Fruit fly (Drosophila melanogaster) whole organism, embryonic: ENCODE data around the gene CG43448.
A peak's percentile ranks its signal among the peaks of the same experiment; 100 is the strongest.

Experiments used
- Adf1 ChIP-seq: fragments of 200-800 bp; sonication (Bioruptor generic); IDR thresholded peaks from 2 replicates; pipeline ENCODE4 v1.3.6; 2022; ENCODE audit warnings: missing biosample characterization, missing genetic modification characterization
- CG10147 ChIP-seq: fragments of 200-800 bp; sonication (Bioruptor generic); optimal IDR thresholded peaks from 2 replicates; lab custom pipeline; 2019; ENCODE audit warnings: missing biosample characterization, mild to moderate bottlenecking, missing genetic modification characterization, moderate library complexity
- CG10979 ChIP-seq: fragments of 200-800 bp; sonication (Bioruptor generic); optimal IDR thresholded peaks from 2 replicates; lab custom pipeline; 2018; ENCODE audit warnings: missing biosample characterization, mild to moderate bottlenecking, missing genetic modification characterization, moderate library complexity
- CG11504 ChIP-seq: fragments of 200-800 bp; sonication (Bioruptor generic); optimal IDR thresholded peaks from 3 replicates; lab custom pipeline; 2019; ENCODE audit warnings: missing biosample characterization, mild to moderate bottlenecking, missing genetic modification characterization, moderate library complexity
- CG12391 ChIP-seq: fragments of 200-800 bp; sonication (Bioruptor generic); optimal IDR thresholded peaks from 3 replicates; lab custom pipeline; 2018; ENCODE audit warnings: missing biosample characterization, mild to moderate bottlenecking, missing genetic modification characterization, moderate library complexity
- CG12769 ChIP-seq: fragments of 200-800 bp; sonication (Bioruptor generic); optimal IDR thresholded peaks from 2 replicates; lab custom pipeline; 2019; ENCODE audit warnings: missing biosample characterization, mild to moderate bottlenecking, missing genetic modification characterization, moderate library complexity
- CG13424 ChIP-seq: fragments of 200-800 bp; sonication (Bioruptor generic); optimal IDR thresholded peaks from 2 replicates; lab custom pipeline; 2019; ENCODE audit warnings: missing biosample characterization, mild to moderate bottlenecking, missing genetic modification characterization, moderate library complexity
- CG14965 ChIP-seq: fragments of 200-800 bp; sonication (Bioruptor generic); optimal IDR thresholded peaks from 2 replicates; lab custom pipeline; 2016; ENCODE audit warnings: missing biosample characterization, missing genetic modification characterization, borderline replicate concordance
- CG17568 ChIP-seq: fragments of 200-800 bp; sonication (Bioruptor generic); optimal IDR thresholded peaks from 2 replicates; lab custom pipeline; 2018; ENCODE audit warnings: missing biosample characterization, mild to moderate bottlenecking, missing genetic modification characterization, moderate library complexity
- CG2889 ChIP-seq: fragments of 200-800 bp; sonication (Bioruptor generic); IDR thresholded peaks from 3 replicates; pipeline ENCODE4 v1.3.6; 2022; ENCODE audit warnings: missing biosample characterization, missing genetic modification characterization
- CG31388 ChIP-seq: fragments of 200-800 bp; sonication (Bioruptor generic); optimal IDR thresholded peaks from 2 replicates; lab custom pipeline; 2016; ENCODE audit warnings: missing biosample characterization, missing genetic modification characterization
- CG32767 ChIP-seq: fragments of 200-800 bp; sonication (Bioruptor generic); IDR thresholded peaks from 2 replicates; pipeline ENCODE4 v1.3.6; 2022; ENCODE audit warnings: missing biosample characterization, missing genetic modification characterization
- CG34376 ChIP-seq: fragments of 200-800 bp; sonication (Bioruptor generic); optimal IDR thresholded peaks from 2 replicates; lab custom pipeline; 2018; ENCODE audit warnings: missing biosample characterization, mild to moderate bottlenecking, missing genetic modification characterization
- CG34422 ChIP-seq: fragments of 200-800 bp; sonication (Bioruptor generic); IDR thresholded peaks from 3 replicates; pipeline ENCODE4 v1.3.6; 2022; ENCODE audit warnings: missing biosample characterization, missing genetic modification characterization
- CG3995 ChIP-seq: fragments of 200-800 bp; sonication (Bioruptor generic); optimal IDR thresholded peaks from 3 replicates; lab custom pipeline; 2016; ENCODE audit warnings: missing biosample characterization, missing genetic modification characterization
- CG4424 ChIP-seq: fragments of 200-800 bp; sonication (Bioruptor generic); optimal IDR thresholded peaks from 3 replicates; lab custom pipeline; 2016; ENCODE audit warnings: missing biosample characterization, missing genetic modification characterization
- CG6683 ChIP-seq: fragments of 200-800 bp; sonication (Bioruptor generic); optimal IDR thresholded peaks from 2 replicates; lab custom pipeline; 2017; ENCODE audit warnings: missing biosample characterization, mild to moderate bottlenecking, missing genetic modification characterization, missing genetic modification reagents
- CG7357 ChIP-seq: fragments of 200-800 bp; sonication (Bioruptor generic); IDR thresholded peaks from 3 replicates; pipeline ENCODE4 v1.3.6; 2022; ENCODE audit warnings: missing biosample characterization, missing genetic modification characterization
- CG7556 ChIP-seq: fragments of 200-800 bp; sonication (Bioruptor generic); optimal IDR thresholded peaks from 2 replicates; lab custom pipeline; 2017; ENCODE audit warnings: missing biosample characterization, mild to moderate bottlenecking, missing genetic modification characterization
- CG7839 ChIP-seq: fragments of 200-800 bp; sonication (Bioruptor generic); optimal IDR thresholded peaks from 3 replicates; lab custom pipeline; 2018; ENCODE audit warnings: missing biosample characterization, mild to moderate bottlenecking, missing genetic modification characterization, moderate library complexity
- CG8765 ChIP-seq: fragments of 200-800 bp; sonication (Bioruptor generic); IDR thresholded peaks from 2 replicates; pipeline ENCODE4 v1.3.6; 2022; ENCODE audit warnings: missing biosample characterization, missing genetic modification characterization
- D19A ChIP-seq: fragments of 200-800 bp; optimal IDR thresholded peaks from 3 replicates; lab custom pipeline; 2019; ENCODE audit warnings: missing biosample characterization, mild to moderate bottlenecking, missing genetic modification characterization, moderate library complexity
- Dbx ChIP-seq: fragments of 200-800 bp; sonication (Bioruptor generic); IDR thresholded peaks from 3 replicates; pipeline ENCODE4 v1.3.6; 2022; ENCODE audit warnings: missing biosample characterization, missing genetic modification characterization
- Dip3 ChIP-seq: fragments of 200-800 bp; sonication (Bioruptor generic); optimal IDR thresholded peaks from 3 replicates; lab custom pipeline; 2016; ENCODE audit warnings: missing biosample characterization, missing genetic modification characterization
- E2f2 ChIP-seq: fragments of 200-800 bp; sonication (Bioruptor generic); IDR thresholded peaks from 2 replicates; pipeline ENCODE4 v1.3.6; 2022; ENCODE audit warnings: missing biosample characterization, missing genetic modification characterization
- Ets65A ChIP-seq: fragments of 200-800 bp; sonication (Bioruptor generic); peaks from one replicate; lab custom pipeline; 2016; ENCODE audit warnings: missing biosample characterization, missing genetic modification characterization
- Hr51 ChIP-seq, 2 experiments: fragments of 200-800 bp; sonication (Bioruptor generic); optimal IDR thresholded peaks; 2 replicates in 1 of 2; 3 replicates in 1 of 2; lab custom pipeline; 2016 to 2018; ENCODE audit warnings: missing biosample characterization in 2 of 2, missing genetic modification characterization in 2 of 2, mild to moderate bottlenecking in 1 of 2, moderate library complexity in 1 of 2
- Mrtf ChIP-seq: fragments of 200-800 bp; sonication (Bioruptor generic); IDR thresholded peaks from 3 replicates; pipeline ENCODE4 v1.3.6; 2022; ENCODE audit warnings: missing biosample characterization, missing genetic modification characterization
- Nf-YB ChIP-seq: fragments of 200-800 bp; sonication (Bioruptor generic); optimal IDR thresholded peaks from 3 replicates; lab custom pipeline; 2019; ENCODE audit warnings: missing biosample characterization, mild to moderate bottlenecking, missing genetic modification characterization, moderate library complexity
- Opbp ChIP-seq: fragments of 200-800 bp; sonication (Bioruptor generic); IDR thresholded peaks from 3 replicates; pipeline ENCODE4 v1.3.6; 2022; ENCODE audit warnings: missing biosample characterization, missing genetic modification characterization; ENCODE audit not compliant: partially characterized antibody
- Spps ChIP-seq: fragments of 200-800 bp; sonication (Bioruptor generic); optimal IDR thresholded peaks from 2 replicates; lab custom pipeline; 2018; ENCODE audit warnings: missing biosample characterization, mild to moderate bottlenecking, missing genetic modification characterization
- cato ChIP-seq: fragments of 200-800 bp; sonication (Bioruptor generic); optimal IDR thresholded peaks from 2 replicates; lab custom pipeline; 2016; ENCODE audit warnings: missing biosample characterization, missing genetic modification characterization, borderline replicate concordance
- danr ChIP-seq: fragments of 200-800 bp; sonication (Bioruptor generic); IDR thresholded peaks from 2 replicates; pipeline ENCODE4 v1.3.6; 2022; ENCODE audit warnings: missing biosample characterization, missing genetic modification characterization
- en ChIP-seq: fragments of 200-800 bp; sonication (Bioruptor generic); optimal IDR thresholded peaks from 2 replicates; lab custom pipeline; 2016; ENCODE audit warnings: missing biosample characterization, missing genetic modification characterization
- gro ChIP-seq: fragments of 200-800 bp; sonication (Bioruptor generic); optimal IDR thresholded peaks from 2 replicates; lab custom pipeline; 2016; ENCODE audit warnings: missing biosample characterization, missing genetic modification characterization
- insv ChIP-seq, 2 experiments: fragments of 200-800 bp; sonication (Bioruptor generic); optimal IDR thresholded peaks; 3 replicates each; lab custom pipeline; 2016 to 2018; ENCODE audit warnings: missing biosample characterization in 2 of 2, missing genetic modification characterization in 2 of 2
- jing ChIP-seq: fragments of 200-800 bp; sonication (Bioruptor generic); optimal IDR thresholded peaks from 2 replicates; lab custom pipeline; 2018; ENCODE audit warnings: missing biosample characterization, mild to moderate bottlenecking, missing genetic modification characterization
- lab ChIP-seq: fragments of 200-800 bp; sonication (Bioruptor generic); optimal IDR thresholded peaks from 3 replicates; lab custom pipeline; 2017; ENCODE audit warnings: missing biosample characterization, missing genetic modification characterization, mild to moderate bottlenecking, moderate library complexity, missing genetic modification reagents
- mirr ChIP-seq: fragments of 200-800 bp; sonication (Bioruptor generic); optimal IDR thresholded peaks from 3 replicates; lab custom pipeline; 2018; ENCODE audit warnings: missing biosample characterization, mild to moderate bottlenecking, missing genetic modification characterization
- mld ChIP-seq: fragments of 200-800 bp; sonication (Bioruptor generic); IDR thresholded peaks from 3 replicates; pipeline ENCODE4 v1.3.6; 2022; ENCODE audit warnings: missing biosample characterization, missing genetic modification characterization; ENCODE audit not compliant: partially characterized antibody
- p53 ChIP-seq: fragments of 200-800 bp; sonication (Bioruptor generic); optimal IDR thresholded peaks from 2 replicates; lab custom pipeline; 2016; ENCODE audit warnings: missing biosample characterization, missing genetic modification characterization
- pan ChIP-seq, 4 experiments: fragments of >200 bp in 3 of 4; fragments of 200-800 bp in 1 of 4; sonication (Bioruptor generic) in 1 of 4; optimal IDR thresholded peaks in 3 of 4; IDR thresholded peaks in 1 of 4; 2 replicates each; pipeline versions ENCODE4 v1.3.6 to Lab custom; 2017 to 2022; ENCODE audit warnings: missing biosample characterization in 2 of 4, missing genetic modification characterization in 2 of 4, mixed read lengths in 1 of 4
- pzg ChIP-seq: fragments of 200-800 bp; sonication (Bioruptor generic); optimal IDR thresholded peaks from 3 replicates; lab custom pipeline; 2018; ENCODE audit warnings: missing biosample characterization, mild to moderate bottlenecking, missing genetic modification characterization, moderate library complexity
- sens ChIP-seq: fragments of 200-800 bp; sonication (Bioruptor generic); peaks from one replicate; lab custom pipeline; 2016; ENCODE audit warnings: missing biosample characterization, missing genetic modification characterization
- sens-2 ChIP-seq: fragments of 200-800 bp; sonication (Bioruptor generic); IDR thresholded peaks from 2 replicates; pipeline ENCODE4 v1.3.6; 2022; ENCODE audit warnings: missing biosample characterization, missing genetic modification characterization
- sna ChIP-seq: fragments of 200-800 bp; sonication (Bioruptor generic); IDR thresholded peaks from 2 replicates; pipeline ENCODE4 v1.3.6; 2022; ENCODE audit warnings: missing biosample characterization, missing genetic modification characterization; ENCODE audit not compliant: partially characterized antibody
- twi ChIP-seq: fragments of 200-800 bp; optimal IDR thresholded peaks from 2 replicates; lab custom pipeline; 2019; ENCODE audit warnings: missing biosample characterization, mild to moderate bottlenecking, missing genetic modification characterization, moderate library complexity
- zen2 ChIP-seq: fragments of 200-800 bp; sonication (Bioruptor generic); IDR thresholded peaks from 3 replicates; pipeline ENCODE4 v1.3.6; 2022; ENCODE audit warnings: missing biosample characterization, missing genetic modification characterization; ENCODE audit not compliant: partially characterized antibody

CG43448 gene

dm6 chr3R:30276482-30277282 is 39.1 kb upstream of the CG43448 start (continued):
- peak; percentile 61 for TF ChIP-seq CG11504 (tag; lab: Kevin White, UChicago)
- TF ChIP-seq insv (GFP tag; optimal IDR thresholded peaks at IDR 0.05; lab: Kevin White, UChicago): no peak
- TF ChIP-seq CG7357 (GFP tag; lab: Robert Waterston, UW): no peak
- no peak for TF ChIP-seq CG17568 (GFP tag; lab: Kevin White, UChicago)
- peak; percentile 42 for TF ChIP-seq mirr (GFP tag; lab: Kevin White, UChicago)
- peak; percentile 33 for TF ChIP-seq CG10979 (tag; lab: Kevin White, UChicago)
- peak; percentile 43 for TF ChIP-seq CG13424 (tag; lab: Kevin White, UChicago)
- peak; percentile 89 for TF ChIP-seq sens (GFP tag; lab: Kevin White, UChicago)
- TF ChIP-seq Mrtf (GFP tag; lab: Robert Waterston, UW): peak; percentile 56; the same call in 2 of the 3 replicates
- peak; percentile 6 for TF ChIP-seq en
- TF ChIP-seq Hr51 (GFP tag; optimal IDR thresholded peaks at IDR 0.05; lab: Kevin White, UChicago): peak; percentile 21 to 34
- TF ChIP-seq CG34376 (GFP tag; lab: Kevin White, UChicago): no peak
- TF ChIP-seq pzg (GFP tag; lab: Kevin White, UChicago): no peak
- no peak for TF ChIP-seq CG6683 (GFP tag; lab: Kevin White, UChicago)
- TF ChIP-seq twi (tag; lab: Kevin White, UChicago): peak; percentile 37
- TF ChIP-seq zen2: no peak
- peak; percentile 63 for TF ChIP-seq lab (GFP tag; lab: Kevin White, UChicago)
- no peak for TF ChIP-seq CG32767 (GFP tag; lab: Robert Waterston, UW)
- TF ChIP-seq sens-2 (GFP tag; lab: Robert Waterston, UW): peak; percentile 44; the same call in 1 of the 2 replicates
- no peak for TF ChIP-seq CG3995 (GFP tag; lab: Kevin White, UChicago)
- TF ChIP-seq CG2889 (GFP tag; lab: Robert Waterston, UW): no peak
- no peak for TF ChIP-seq CG8765 (GFP tag; lab: Robert Waterston, UW)
- no peak for TF ChIP-seq Dbx
- TF ChIP-seq cato: no peak
- TF ChIP-seq danr (GFP tag; lab: Robert Waterston, UW): no peak
- peak; percentile 77 for TF ChIP-seq Adf1 (GFP tag; lab: Robert Waterston, UW)
- no peak for TF ChIP-seq p53 (GFP tag; lab: Kevin White, UChicago)
- TF ChIP-seq gro (GFP tag; lab: Kevin White, UChicago): no peak
- TF ChIP-seq Ets65A (GFP tag; lab: Kevin White, UChicago): peak; percentile 35
- TF ChIP-seq Spps (tag; lab: Kevin White, UChicago): peak; percentile 32
- TF ChIP-seq CG34422 (GFP tag; lab: Robert Waterston, UW): peak; percentile 71; the same call in 2 of the 3 replicates
- 0 out of 3 replicates have a peak, but pooled peaks have one; percentile 36 for TF ChIP-seq mld (GFP tag; lab: Robert Waterston, UW)
- peak; percentile 54 for TF ChIP-seq CG4424
- TF ChIP-seq CG14965 (GFP tag; lab: Kevin White, UChicago): no peak
- peak; percentile 56 for TF ChIP-seq sna
- TF ChIP-seq CG7839 (tag; lab: Kevin White, UChicago): peak; percentile 38
- TF ChIP-seq CG31388: no peak
- TF ChIP-seq CG12769 (tag; lab: Kevin White, UChicago): peak; percentile 37
- TF ChIP-seq Dip3: no peak
- TF ChIP-seq D19A (tag; lab: Kevin White, UChicago): peak; percentile 76
- TF ChIP-seq E2f2 (GFP tag; lab: Robert Waterston, UW): peak; percentile 11; the same call in 1 of the 2 replicates
- no peak for TF ChIP-seq Opbp
- TF ChIP-seq CG12391 (tag; lab: Kevin White, UChicago): peak; percentile 26
- no peak for TF ChIP-seq CG7556 (GFP tag; lab: Kevin White, UChicago)
- TF ChIP-seq pan (optimal IDR thresholded peaks at IDR 0.05; lab: Kevin White, UChicago): no peak
- peak in 1 of 2 experiments; percentile 39 for TF ChIP-seq pan (GFP tag; optimal IDR thresholded peaks at IDR 0.05 in 1 of 2, IDR thresholded peaks at IDR 0.05 in 1 of 2)
- TF ChIP-seq CG10147 (GFP tag; lab: Kevin White, UChicago): no peak
- TF ChIP-seq jing (GFP tag; lab: Kevin White, UChicago): peak; percentile 50
- TF ChIP-seq Nf-YB: peak; percentile 37
